Fruit fly (Drosophila melanogaster) whole organism, prepupa: Measurements from ENCODE around the gene CG14609.

Experiments used
- CG10669 ChIP-seq: fragments of 200-800 bp; sonication (Bioruptor generic); optimal IDR thresholded peaks from 3 replicates; lab custom pipeline; 2018; ENCODE audit warnings: missing biosample characterization, mild to moderate bottlenecking, missing genetic modification characterization, moderate library complexity
- CG3919 ChIP-seq: fragments of 200-800 bp; sonication (Bioruptor generic); optimal IDR thresholded peaks from 3 replicates; lab custom pipeline; 2016; ENCODE audit warnings: missing biosample characterization, missing genetic modification characterization
- CG6808 ChIP-seq: fragments of 200-800 bp; sonication (Bioruptor generic); optimal IDR thresholded peaks from 3 replicates; lab custom pipeline; 2017; ENCODE audit warnings: missing biosample characterization, missing genetic modification characterization, mild to moderate bottlenecking, moderate library complexity, missing genetic modification reagents
- Gug ChIP-seq: fragments of 200-800 bp; sonication (Bioruptor generic); IDR thresholded peaks from 2 replicates; pipeline ENCODE4 v1.3.6; 2022; ENCODE audit warnings: missing biosample characterization, missing genetic modification characterization
- Lpt ChIP-seq: fragments of 200-800 bp; sonication (Bioruptor generic); optimal IDR thresholded peaks from 3 replicates; lab custom pipeline; 2016; ENCODE audit warnings: missing biosample characterization, missing genetic modification characterization
- OdsH ChIP-seq: fragments of 200-800 bp; sonication (Bioruptor generic); optimal IDR thresholded peaks from 3 replicates; lab custom pipeline; 2016; ENCODE audit warnings: missing biosample characterization, missing genetic modification characterization
- Sox102F ChIP-seq: fragments of 200-800 bp; sonication (Bioruptor generic); optimal IDR thresholded peaks from 2 replicates; lab custom pipeline; 2016; ENCODE audit warnings: missing biosample characterization, mild to moderate bottlenecking, missing genetic modification characterization
- cyc ChIP-seq: fragments of 200-800 bp; sonication (Bioruptor generic); optimal IDR thresholded peaks from 3 replicates; lab custom pipeline; 2016; ENCODE audit warnings: missing biosample characterization, missing genetic modification characterization
- dac ChIP-seq: fragments of 200-800 bp; sonication (Bioruptor generic); optimal IDR thresholded peaks from 2 replicates; lab custom pipeline; 2017; ENCODE audit warnings: missing biosample characterization, mild to moderate bottlenecking, missing genetic modification characterization
- lz ChIP-seq: fragments of 200-800 bp; sonication (Bioruptor generic); optimal IDR thresholded peaks from 3 replicates; lab custom pipeline; 2016; ENCODE audit warnings: missing biosample characterization, missing genetic modification characterization

- TF ChIP-seq Lpt (GFP tag; lab: Kevin White, UChicago) (no peak), Sox102F (GFP tag; lab: Kevin White, UChicago) (no peak), CG3919 (no peak), CG6808 (no peak), Gug (GFP tag; lab: Robert Waterston, UW) (no peak), cyc (GFP tag; lab: Kevin White, UChicago) (no peak), OdsH (GFP tag; lab: Kevin White, UChicago) (no peak), lz (GFP tag; lab: Kevin White, UChicago) (no peak), CG10669 (no peak), dac (GFP tag; lab: Kevin White, UChicago) (no peak)
These were observed at the start of gene CG14609 for dm6 chr3R:7200670-7201069.
